Worm (Caenorhabditis elegans) whole organism, L2 larva: ENCODE measurements around the gene T18D3.1.

Experiments
- ceh-16 ChIP-seq: fragments of 150-350 bp; optimal IDR thresholded peaks from 2 replicates; lab custom pipeline; 2014; ENCODE audit warnings: missing biosample characterization, missing genetic modification characterization
- elt-1 ChIP-seq: fragments of 150-350 bp; optimal IDR thresholded peaks from 2 replicates; lab custom pipeline; 2014; ENCODE audit warnings: missing biosample characterization, missing genetic modification characterization
- mdl-1 ChIP-seq, 2 experiments: fragments of 150-350 bp in 1 of 2; sonication (generic microtip) in 1 of 2; optimal IDR thresholded peaks; 2 replicates each; lab custom pipeline; 2017; ENCODE audit warnings: missing biosample characterization in 2 of 2, missing genetic modification characterization in 2 of 2
- nhr-11 ChIP-seq: fragments of 150-350 bp; optimal IDR thresholded peaks from 2 replicates; lab custom pipeline; 2014; ENCODE audit warnings: missing biosample characterization, missing genetic modification characterization
- nhr-25 ChIP-seq: fragments of 150-350 bp; sonication (generic microtip); optimal IDR thresholded peaks from 3 replicates; lab custom pipeline; 2014; ENCODE audit warnings: missing biosample characterization, missing genetic modification characterization
- nhr-77 ChIP-seq: fragments of 150-350 bp; optimal IDR thresholded peaks from 2 replicates; lab custom pipeline; 2014; ENCODE audit warnings: missing biosample characterization, missing genetic modification characterization
- skn-1 ChIP-seq: sonication (generic microtip); optimal IDR thresholded peaks from 2 replicates; lab custom pipeline; 2017; ENCODE audit warnings: missing biosample characterization, missing genetic modification characterization

DNA sequence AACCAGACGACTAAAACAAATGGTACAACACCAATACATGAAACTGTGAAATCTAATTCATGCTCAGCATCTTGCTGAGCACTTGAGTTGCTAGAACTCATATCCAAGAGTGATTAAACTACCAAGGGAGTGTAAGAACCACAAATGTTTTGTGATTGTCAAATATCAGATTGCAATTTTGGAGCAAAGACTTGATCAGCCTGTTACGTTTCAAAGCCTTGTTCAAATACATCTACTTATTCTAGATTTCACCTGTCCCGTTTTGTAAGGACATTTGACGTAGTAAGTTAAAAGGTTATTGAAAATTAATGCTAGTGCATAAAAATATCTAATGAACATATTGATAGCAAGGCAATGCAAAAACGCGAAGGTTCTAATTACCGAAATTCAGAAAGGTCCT, 22.8 kb downstream of the T18D3.1 start, which contains the start of gene F45E6.1:
- TF ChIP-seq mdl-1 (tag; optimal IDR thresholded peaks at IDR 0.05; lab: Kevin White, UChicago) (no peak), elt-1 (tag; lab: Kevin White, UChicago) (no peak), skn-1 (tag; lab: Kevin White, UChicago) (no peak), nhr-11 (no peak), nhr-77 (tag; lab: Kevin White, UChicago) (no peak), nhr-25 (tag; lab: Kevin White, UChicago) (no peak), ceh-16 (tag; lab: Kevin White, UChicago) (no peak)
